Worm (Caenorhabditis elegans): ENCODE data around the gene scl-2.

ce11 chrIV:13021006-13021405, 36.5 kb upstream of the scl-2 start:
- no peak for TF ChIP-seq unc-55 (GFP tag; optimal IDR thresholded peaks at IDR 0.05)
- no peak for TF ChIP-seq rnt-1 (tag; optimal IDR thresholded peaks at IDR 0.05)
- TF ChIP-seq nhr-11 (tag; optimal IDR thresholded peaks at IDR 0.05): no peak
- no peak for TF ChIP-seq ama-1 (optimal IDR thresholded peaks at IDR 0.05)
- no peak for TF ChIP-seq fkh-6 (tag; optimal IDR thresholded peaks at IDR 0.05)
- no peak for TF ChIP-seq dve-1 (tag; optimal IDR thresholded peaks at IDR 0.05)
- TF ChIP-seq ahr-1 (tag; optimal IDR thresholded peaks at IDR 0.05): no peak
- no peak for TF ChIP-seq lim-6 (tag; optimal IDR thresholded peaks at IDR 0.05)
- TF ChIP-seq fkh-10 (GFP tag; optimal IDR thresholded peaks at IDR 0.05): no peak
- TF ChIP-seq pha-4 (tag; optimal IDR thresholded peaks at IDR 0.05): no peak
- no peak for TF ChIP-seq Y22D7AL.16 (tag; optimal IDR thresholded peaks at IDR 0.05)
- TF ChIP-seq nfya-1 (tag; optimal IDR thresholded peaks at IDR 0.05): no peak
- no peak for TF ChIP-seq C38D4.7 (GFP tag; optimal IDR thresholded peaks at IDR 0.05)

Measured in whole organism, late embryonic.